Worm (Caenorhabditis elegans) whole organism, midembryonic: ENCODE measurements around the gene tag-10.

ENCODE experiments used
- T22C8.4 ChIP-seq: fragments of 200-800 bp; sonication (Bioruptor generic); IDR thresholded peaks from 2 replicates; pipeline ENCODE4 v1.3.6; 2022; ENCODE audit warnings: missing genetic modification characterization, missing compliant biosample characterization
- cog-1 ChIP-seq: sonication (generic microtip); optimal IDR thresholded peaks from 2 replicates; lab custom pipeline; 2016; ENCODE audit warnings: missing genetic modification characterization, missing compliant biosample characterization
- tab-1 ChIP-seq: fragments of 200-800 bp; sonication (Bioruptor generic); IDR thresholded peaks from 2 replicates; pipeline ENCODE4 v1.3.6; 2022; ENCODE audit warnings: missing genetic modification characterization, missing compliant biosample characterization
- ztf-23 ChIP-seq: fragments of 200-800 bp; sonication (Bioruptor generic); IDR thresholded peaks from 2 replicates; pipeline ENCODE4 v1.3.6; 2022; ENCODE audit warnings: missing genetic modification reagents, missing genetic modification characterization, missing compliant biosample characterization
- ztf-29 ChIP-seq: fragments of 200-800 bp; sonication (Bioruptor generic); IDR thresholded peaks from 2 replicates; pipeline ENCODE4 v1.3.6; 2022; ENCODE audit warnings: missing genetic modification reagents, missing genetic modification characterization, missing compliant biosample characterization

DNA sequence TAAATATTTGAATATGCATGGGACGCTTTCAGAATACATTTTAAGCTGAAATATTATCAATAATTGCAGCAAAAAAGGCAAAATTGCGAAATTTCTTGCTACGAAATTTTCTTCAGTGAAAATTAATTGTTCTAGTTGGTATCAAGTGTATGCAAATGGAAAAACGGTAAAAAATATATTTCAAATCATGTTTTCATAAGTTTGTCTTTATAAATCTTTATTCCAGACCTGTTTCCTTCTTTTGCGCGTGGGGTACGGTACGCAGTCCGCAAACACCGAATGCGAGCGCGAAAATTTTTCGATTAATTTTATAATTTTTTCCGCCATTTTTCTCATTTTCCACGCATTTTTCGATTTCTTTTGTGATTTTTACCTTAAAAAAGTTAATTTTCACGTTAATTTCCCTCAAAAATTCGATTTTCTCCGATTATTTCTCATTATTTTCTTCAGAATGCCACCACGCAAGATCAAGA, 35.8 kb upstream of the tag-10 start, which contains the start of the genes fbxc-23 and csc-1:
- TF ChIP-seq tab-1 (GFP tag; lab: Robert Waterston, UW) (no peak), T22C8.4 (GFP tag; lab: Robert Waterston, UW) (no peak), ztf-29 (GFP tag; lab: Robert Waterston, UW) (no peak), cog-1 (tag; lab: Kevin White, UChicago) (no peak), ztf-23 (GFP tag; lab: Robert Waterston, UW) (no peak)
